Worm (Caenorhabditis elegans) whole organism, late embryonic: ENCODE results near the gene Y51B9A.9.

Experiments
- T23F11.4 ChIP-seq: fragments of 200-800 bp; sonication (Bioruptor generic); optimal IDR thresholded peaks from 2 replicates; lab custom pipeline; 2018; ENCODE audit warnings: mild to moderate bottlenecking, missing genetic modification characterization, missing compliant biosample characterization
- ceh-30 ChIP-seq: fragments of 150-350 bp; optimal IDR thresholded peaks from 2 replicates; lab custom pipeline; 2014; ENCODE audit warnings: missing biosample characterization, missing genetic modification characterization
- ceh-6 ChIP-seq: fragments of 200-800 bp; sonication (Bioruptor generic); optimal IDR thresholded peaks from 2 replicates; lab custom pipeline; 2018; ENCODE audit warnings: mild to moderate bottlenecking, missing genetic modification characterization, missing compliant biosample characterization
- ceh-9 ChIP-seq: sonication (generic microtip); optimal IDR thresholded peaks from 2 replicates; lab custom pipeline; 2016; ENCODE audit warnings: mild to moderate bottlenecking, missing genetic modification characterization, inconsistent platforms, missing compliant biosample characterization
- elt-2 ChIP-seq: sonication (generic microtip); optimal IDR thresholded peaks from 2 replicates; lab custom pipeline; 2016; ENCODE audit warnings: missing genetic modification reagents, missing genetic modification characterization, missing compliant biosample characterization
- pax-1 ChIP-seq: fragments of 150-350 bp; optimal IDR thresholded peaks from 2 replicates; lab custom pipeline; 2014; ENCODE audit warnings: missing biosample characterization, missing genetic modification characterization

ce11 chrII:9377158-9377557 is 20.2 kb downstream of the Y51B9A.9 start, which contains the start of gene C06C3.10:
- no peak for TF ChIP-seq elt-2
- no peak for TF ChIP-seq ceh-6 (GFP tag; lab: Kevin White, UChicago)
- TF ChIP-seq pax-1 (tag; lab: Kevin White, UChicago), result no peak
- no peak for TF ChIP-seq T23F11.4 (GFP tag; lab: Kevin White, UChicago)
- no peak for TF ChIP-seq ceh-30 (tag; lab: Kevin White, UChicago)
- TF ChIP-seq ceh-9 (tag; lab: Kevin White, UChicago), result no peak
